Worm (Caenorhabditis elegans): ENCODE measurements around the gene C14C10.2.

The C14C10.2 gene

ce11 chrV:12548830-12549229, 43.4 kb downstream of the C14C10.2 start (continued):
- TF ChIP-seq mef-2 (tag; optimal IDR thresholded peaks at IDR 0.05), result no peak
- TF ChIP-seq C16A3.4 (tag; optimal IDR thresholded peaks at IDR 0.05), result peak; percentile 38
- no peak for TF ChIP-seq tlp-1 (tag; optimal IDR thresholded peaks at IDR 0.05)
- peak; percentile 54 for TF ChIP-seq nhr-20 (tag; optimal IDR thresholded peaks at IDR 0.05)
- TF ChIP-seq blmp-1 (tag; optimal IDR thresholded peaks at IDR 0.05), result peak; percentile 76
- no peak for TF ChIP-seq efl-3 (GFP tag; optimal IDR thresholded peaks at IDR 0.05)
- peak; percentile 4 to 90 (median 66) for TF ChIP-seq elt-3 (tag; optimal IDR thresholded peaks at IDR 0.05)
- TF ChIP-seq tbx-2 (tag; optimal IDR thresholded peaks at IDR 0.05), result peak; percentile 46
- no peak for TF ChIP-seq zag-1 (tag; optimal IDR thresholded peaks at IDR 0.05)
- no peak for TF ChIP-seq lin-15B (tag; optimal IDR thresholded peaks at IDR 0.05)
- peak; percentile 55 for TF ChIP-seq lin-14 (GFP tag; optimal IDR thresholded peaks at IDR 0.05)
- peak; percentile 54 for TF ChIP-seq nhr-19 (GFP tag; conservative IDR thresholded peaks at IDR 0.05)
- no peak for TF ChIP-seq sox-4 (tag; optimal IDR thresholded peaks at IDR 0.05)
- TF ChIP-seq unc-86 (tag; optimal IDR thresholded peaks at IDR 0.05), result no peak
- no peak for TF ChIP-seq unc-130 (tag; optimal IDR thresholded peaks at IDR 0.05)
- TF ChIP-seq nhr-12 (tag; optimal IDR thresholded peaks at IDR 0.05), result no peak
- peak; percentile 66 for TF ChIP-seq nhr-71 (tag; optimal IDR thresholded peaks at IDR 0.05)
- TF ChIP-seq lsy-2 (tag; optimal IDR thresholded peaks at IDR 0.05), result peak in 1 of 2 experiments; percentile 56
- TF ChIP-seq F16B12.6 (tag; optimal IDR thresholded peaks at IDR 0.05), result no peak
- peak; percentile 92 for TF ChIP-seq ama-1 (optimal IDR thresholded peaks at IDR 0.05)
- peak; percentile 39 for TF ChIP-seq ztf-4 (tag; optimal IDR thresholded peaks at IDR 0.05)

ce11 chrV:12542683-12543319, 49.5 kb downstream of the C14C10.2 start:
- TF ChIP-seq xbp-1 (tag; optimal IDR thresholded peaks at IDR 0.05), result no peak
- no peak for TF ChIP-seq sox-4 (tag; optimal IDR thresholded peaks at IDR 0.05)
- TF ChIP-seq mep-1 (tag; optimal IDR thresholded peaks at IDR 0.05), result no peak
- peak in 1 of 2 experiments; percentile 2 for TF ChIP-seq lsy-2 (tag; optimal IDR thresholded peaks at IDR 0.05)
- TF ChIP-seq nhr-237 (tag; optimal IDR thresholded peaks at IDR 0.05), result no peak

ce11 chrV:12541207-12541606, 51.1 kb downstream of the C14C10.2 start:
- no peak for TF ChIP-seq ceh-63 (GFP tag; optimal IDR thresholded peaks at IDR 0.05)
- no peak for TF ChIP-seq sox-4 (tag; optimal IDR thresholded peaks at IDR 0.05)
- no peak for TF ChIP-seq fos-1 (tag; optimal IDR thresholded peaks at IDR 0.05)
- TF ChIP-seq fkh-10 (GFP tag; optimal IDR thresholded peaks at IDR 0.05), result no peak
- TF ChIP-seq blmp-1 (tag; optimal IDR thresholded peaks at IDR 0.05), result no peak
- TF ChIP-seq lin-35 (GFP tag; optimal IDR thresholded peaks at IDR 0.05), result no peak
- no peak for TF ChIP-seq pag-3 (tag; optimal IDR thresholded peaks at IDR 0.05; ENCODE audit: borderline replicate concordance, insufficient read depth)
- no peak for TF ChIP-seq egl-27 (tag; optimal IDR thresholded peaks at IDR 0.05)
- TF ChIP-seq ceh-82 (tag; optimal IDR thresholded peaks at IDR 0.05), result no peak
- no peak for TF ChIP-seq snu-23 (GFP tag; optimal IDR thresholded peaks at IDR 0.05)
- no peak for TF ChIP-seq unc-30 (tag; optimal IDR thresholded peaks at IDR 0.05)
- TF ChIP-seq ceh-88 (GFP tag; IDR thresholded peaks at IDR 0.05), result no peak
- TF ChIP-seq elt-2 (tag; optimal IDR thresholded peaks at IDR 0.05), result no peak
- TF ChIP-seq sptf-1 (tag; optimal IDR thresholded peaks at IDR 0.05), result no peak
- TF ChIP-seq ztf-11 (tag; optimal IDR thresholded peaks at IDR 0.05), result no peak
- no peak for TF ChIP-seq efl-3 (GFP tag; optimal IDR thresholded peaks at IDR 0.05)
- no peak for TF ChIP-seq unc-62 (GFP tag; optimal IDR thresholded peaks at IDR 0.05)

Measured in whole organism, L1 larva.